Fruit fly (Drosophila melanogaster) whole organism, prepupa: ENCODE measurements around the gene CG6470.

ENCODE experiments used
- Blimp-1 ChIP-seq: fragments of 200-800 bp; sonication (Bioruptor generic); optimal IDR thresholded peaks from 3 replicates; lab custom pipeline; 2017; ENCODE audit warnings: missing biosample characterization, missing genetic modification characterization, mild to moderate bottlenecking, moderate library complexity, missing genetic modification reagents
- CG10631 ChIP-seq: fragments of 200-800 bp; sonication (Bioruptor generic); optimal IDR thresholded peaks from 2 replicates; lab custom pipeline; 2016; ENCODE audit warnings: missing biosample characterization, missing genetic modification characterization
- CG10669 ChIP-seq: fragments of 200-800 bp; sonication (Bioruptor generic); optimal IDR thresholded peaks from 3 replicates; lab custom pipeline; 2018; ENCODE audit warnings: missing biosample characterization, mild to moderate bottlenecking, missing genetic modification characterization, moderate library complexity
- CG11762 ChIP-seq: fragments of 200-800 bp; sonication (Bioruptor generic); optimal IDR thresholded peaks from 3 replicates; lab custom pipeline; 2016; ENCODE audit warnings: missing biosample characterization, missing genetic modification characterization; ENCODE audit not compliant: insufficient read depth
- CG11902 ChIP-seq: fragments of 200-800 bp; sonication (Bioruptor generic); optimal IDR thresholded peaks from 3 replicates; lab custom pipeline; 2016; ENCODE audit warnings: missing biosample characterization, missing genetic modification characterization
- CG15336 ChIP-seq: fragments of 200-800 bp; sonication (Bioruptor generic); IDR thresholded peaks from 2 replicates; pipeline ENCODE4 v1.3.6; 2022; ENCODE audit warnings: missing biosample characterization, missing genetic modification characterization
- CG1621 ChIP-seq: fragments of 200-800 bp; sonication (Bioruptor generic); optimal IDR thresholded peaks from 3 replicates; lab custom pipeline; 2018; ENCODE audit warnings: missing biosample characterization, mild to moderate bottlenecking, missing genetic modification characterization
- CG16779 ChIP-seq: fragments of 200-800 bp; sonication (Bioruptor generic); optimal IDR thresholded peaks from 3 replicates; lab custom pipeline; 2017; ENCODE audit warnings: missing biosample characterization, mild to moderate bottlenecking, missing genetic modification characterization
- CG3032 ChIP-seq: fragments of 200-800 bp; optimal IDR thresholded peaks from 2 replicates; lab custom pipeline; 2019; ENCODE audit warnings: missing biosample characterization, mild to moderate bottlenecking, missing genetic modification characterization, moderate library complexity
- CG31627 ChIP-seq: fragments of 200-800 bp; sonication (Bioruptor generic); optimal IDR thresholded peaks from 3 replicates; lab custom pipeline; 2016; ENCODE audit warnings: missing biosample characterization, missing genetic modification characterization
- CG32006 ChIP-seq: fragments of 200-800 bp; sonication (Bioruptor generic); optimal IDR thresholded peaks from 3 replicates; lab custom pipeline; 2017; ENCODE audit warnings: missing biosample characterization, mild to moderate bottlenecking, missing genetic modification characterization
- CG34406 ChIP-seq: fragments of 200-800 bp; sonication (Bioruptor generic); optimal IDR thresholded peaks from 3 replicates; lab custom pipeline; 2016; ENCODE audit warnings: missing biosample characterization, missing genetic modification characterization
- CG4318 ChIP-seq: fragments of 200-800 bp; sonication (Bioruptor generic); optimal IDR thresholded peaks from 3 replicates; lab custom pipeline; 2017; ENCODE audit warnings: missing biosample characterization, mild to moderate bottlenecking, missing genetic modification characterization
- CG6163 ChIP-seq: fragments of 200-800 bp; sonication (Bioruptor generic); IDR thresholded peaks from 3 replicates; pipeline ENCODE4 v1.3.6; 2022; ENCODE audit warnings: missing biosample characterization, missing genetic modification characterization
- CG6276 ChIP-seq: fragments of 200-800 bp; sonication (Bioruptor generic); optimal IDR thresholded peaks from 2 replicates; lab custom pipeline; 2017; ENCODE audit warnings: missing biosample characterization, mild to moderate bottlenecking, missing genetic modification characterization
- CG6792 ChIP-seq: fragments of 200-800 bp; sonication (Bioruptor generic); optimal IDR thresholded peaks from 3 replicates; lab custom pipeline; 2016; ENCODE audit warnings: missing biosample characterization, missing genetic modification characterization
- CG6808 ChIP-seq: fragments of 200-800 bp; sonication (Bioruptor generic); optimal IDR thresholded peaks from 3 replicates; lab custom pipeline; 2017; ENCODE audit warnings: missing biosample characterization, missing genetic modification characterization, mild to moderate bottlenecking, moderate library complexity, missing genetic modification reagents
- CG6854 ChIP-seq: fragments of 200-800 bp; sonication (Bioruptor generic); optimal IDR thresholded peaks from 2 replicates; lab custom pipeline; 2017; ENCODE audit warnings: missing biosample characterization, mild to moderate bottlenecking, missing genetic modification characterization
- CG7368 ChIP-seq: fragments of 200-800 bp; sonication (Bioruptor generic); optimal IDR thresholded peaks from 3 replicates; lab custom pipeline; 2016; ENCODE audit warnings: missing biosample characterization, missing genetic modification characterization
- CG8119 ChIP-seq: fragments of 200-800 bp; sonication (Bioruptor generic); IDR thresholded peaks from 3 replicates; pipeline ENCODE4 v1.3.6; 2022; ENCODE audit warnings: missing biosample characterization, missing genetic modification characterization
- CG8319 ChIP-seq: fragments of 200-800 bp; sonication (Bioruptor generic); optimal IDR thresholded peaks from 3 replicates; lab custom pipeline; 2016; ENCODE audit warnings: missing biosample characterization, missing genetic modification characterization
- CG8632 ChIP-seq: fragments of 200-800 bp; sonication (Bioruptor generic); optimal IDR thresholded peaks from 3 replicates; lab custom pipeline; 2016; ENCODE audit warnings: missing biosample characterization, missing genetic modification characterization
- Eip75B ChIP-seq: fragments of 200-800 bp; sonication (Bioruptor generic); optimal IDR thresholded peaks from 3 replicates; lab custom pipeline; 2016; ENCODE audit warnings: missing biosample characterization, missing genetic modification characterization
- Eip78C ChIP-seq: fragments of 200-800 bp; sonication (Bioruptor generic); peaks from one replicate; lab custom pipeline; 2016; ENCODE audit warnings: missing biosample characterization, missing genetic modification characterization
- Eip93F ChIP-seq: fragments of 200-800 bp; sonication (Bioruptor generic); optimal IDR thresholded peaks from 2 replicates; lab custom pipeline; 2016; ENCODE audit warnings: missing biosample characterization, mild to moderate bottlenecking, missing genetic modification characterization
- Ets21C ChIP-seq: fragments of 200-800 bp; sonication (Bioruptor generic); optimal IDR thresholded peaks from 3 replicates; lab custom pipeline; 2016; ENCODE audit warnings: missing biosample characterization, missing genetic modification characterization
- Ets96B ChIP-seq: fragments of 200-800 bp; optimal IDR thresholded peaks from 2 replicates; lab custom pipeline; 2019; ENCODE audit warnings: missing biosample characterization, mild to moderate bottlenecking, missing genetic modification characterization, moderate library complexity
- Gug ChIP-seq: fragments of 200-800 bp; sonication (Bioruptor generic); IDR thresholded peaks from 2 replicates; pipeline ENCODE4 v1.3.6; 2022; ENCODE audit warnings: missing biosample characterization, missing genetic modification characterization
- Hr39 ChIP-seq: fragments of 200-800 bp; sonication (Bioruptor generic); optimal IDR thresholded peaks from 2 replicates; lab custom pipeline; 2016; ENCODE audit warnings: missing biosample characterization, missing genetic modification characterization
- Hr4 ChIP-seq: fragments of 200-800 bp; sonication (Bioruptor generic); optimal IDR thresholded peaks from 3 replicates; lab custom pipeline; 2016; ENCODE audit warnings: missing biosample characterization, missing genetic modification characterization
- Smox ChIP-seq: fragments of 200-800 bp; sonication (Bioruptor generic); optimal IDR thresholded peaks from 3 replicates; lab custom pipeline; 2016; ENCODE audit warnings: missing biosample characterization, missing genetic modification characterization
- Sox102F ChIP-seq: fragments of 200-800 bp; sonication (Bioruptor generic); optimal IDR thresholded peaks from 2 replicates; lab custom pipeline; 2016; ENCODE audit warnings: missing biosample characterization, mild to moderate bottlenecking, missing genetic modification characterization
- Sox14 ChIP-seq: fragments of 200-800 bp; sonication (Bioruptor generic); optimal IDR thresholded peaks from 3 replicates; lab custom pipeline; 2016; ENCODE audit warnings: missing biosample characterization, missing genetic modification characterization
- Sox15 ChIP-seq: fragments of 200-800 bp; sonication (Bioruptor generic); optimal IDR thresholded peaks from 3 replicates; lab custom pipeline; 2016; ENCODE audit warnings: missing biosample characterization, missing genetic modification characterization
- dac ChIP-seq: fragments of 200-800 bp; sonication (Bioruptor generic); optimal IDR thresholded peaks from 2 replicates; lab custom pipeline; 2017; ENCODE audit warnings: missing biosample characterization, mild to moderate bottlenecking, missing genetic modification characterization
- dsx ChIP-seq: fragments of 200-800 bp; optimal IDR thresholded peaks from 3 replicates; lab custom pipeline; 2019; ENCODE audit warnings: missing biosample characterization, mild to moderate bottlenecking, missing genetic modification characterization, moderate library complexity; ENCODE audit not compliant: poor library complexity, severe bottlenecking
- eg ChIP-seq: fragments of 200-800 bp; sonication (Bioruptor generic); IDR thresholded peaks from 3 replicates; pipeline ENCODE4 v1.3.6; 2022; ENCODE audit warnings: missing biosample characterization, missing genetic modification characterization
- esn ChIP-seq: fragments of 200-800 bp; sonication (Bioruptor generic); optimal IDR thresholded peaks from 2 replicates; lab custom pipeline; 2016; ENCODE audit warnings: missing biosample characterization, mild to moderate bottlenecking, missing genetic modification characterization, moderate library complexity
- fd59A ChIP-seq: fragments of 200-800 bp; sonication (Bioruptor generic); optimal IDR thresholded peaks from 2 replicates; lab custom pipeline; 2017; ENCODE audit warnings: missing biosample characterization, mild to moderate bottlenecking, missing genetic modification characterization, missing genetic modification reagents
- fd85E ChIP-seq: fragments of 200-800 bp; sonication (Bioruptor generic); optimal IDR thresholded peaks from 3 replicates; lab custom pipeline; 2016; ENCODE audit warnings: missing biosample characterization, missing genetic modification characterization
- fkh ChIP-seq: fragments of 200-800 bp; sonication (Bioruptor generic); optimal IDR thresholded peaks from 3 replicates; lab custom pipeline; 2017; ENCODE audit warnings: missing biosample characterization, mild to moderate bottlenecking, missing genetic modification characterization, moderate library complexity
- lz ChIP-seq: fragments of 200-800 bp; sonication (Bioruptor generic); optimal IDR thresholded peaks from 3 replicates; lab custom pipeline; 2016; ENCODE audit warnings: missing biosample characterization, missing genetic modification characterization
- salr ChIP-seq, 2 experiments: fragments of 200-800 bp; sonication (Bioruptor generic); optimal IDR thresholded peaks; 3 replicates each; lab custom pipeline; 2016 to 2018; ENCODE audit warnings: missing biosample characterization in 2 of 2, missing genetic modification characterization in 2 of 2, mild to moderate bottlenecking in 1 of 2
- spab ChIP-seq: fragments of 200-800 bp; sonication (Bioruptor generic); optimal IDR thresholded peaks from 2 replicates; lab custom pipeline; 2017; ENCODE audit warnings: missing biosample characterization, mild to moderate bottlenecking, missing genetic modification characterization, missing genetic modification reagents
- ss ChIP-seq, 2 experiments: fragments of 200-800 bp; sonication (Bioruptor generic); optimal IDR thresholded peaks; 2 replicates in 1 of 2; 3 replicates in 1 of 2; lab custom pipeline; 2017 to 2018; ENCODE audit warnings: mild to moderate bottlenecking in 2 of 2, missing biosample characterization in 2 of 2, missing genetic modification characterization in 2 of 2, moderate library complexity in 1 of 2
- svp ChIP-seq: fragments of 200-800 bp; sonication (Bioruptor generic); peaks from one replicate; lab custom pipeline; 2016; ENCODE audit warnings: missing biosample characterization, missing genetic modification characterization
- topi ChIP-seq: fragments of 200-800 bp; sonication (Bioruptor generic); optimal IDR thresholded peaks from 3 replicates; lab custom pipeline; 2016; ENCODE audit warnings: missing biosample characterization, missing genetic modification characterization
- vri ChIP-seq: fragments of 200-800 bp; sonication (Bioruptor generic); optimal IDR thresholded peaks from 3 replicates; lab custom pipeline; 2016; ENCODE audit warnings: missing biosample characterization, mild to moderate bottlenecking, missing genetic modification characterization

The CG6470 gene

dm6 chrX:18558583-18558982 lies 43.9 kb upstream of the CG6470 start (continued):
- TF ChIP-seq dac (GFP tag; lab: Kevin White, UChicago) (peak; percentile 17), Smox (GFP tag; lab: Kevin White, UChicago) (no peak), CG6276 (peak; percentile 29), CG11902 (GFP tag; lab: Kevin White, UChicago) (no peak), CG31627 (GFP tag; lab: Kevin White, UChicago) (no peak), Hr39 (GFP tag; lab: Kevin White, UChicago) (no peak), CG6808 (GFP tag; lab: Kevin White, UChicago) (peak; percentile 35), fkh (GFP tag; lab: Kevin White, UChicago) (no peak), Gug (no peak), dsx (GFP tag; lab: Kevin White, UChicago) (peak; percentile 2), Ets96B (tag; lab: Kevin White, UChicago) (peak; percentile 35), spab (GFP tag; lab: Kevin White, UChicago) (peak; percentile 11), CG6792 (GFP tag; lab: Kevin White, UChicago) (peak; percentile 18)

dm6 chrX:18554563-18554962 lies 39.9 kb upstream of the CG6470 start:
- peak; percentile 90 for TF ChIP-seq CG11902 (GFP tag; lab: Kevin White, UChicago)
- TF ChIP-seq CG34406 (GFP tag; lab: Kevin White, UChicago) = peak; percentile 86
- TF ChIP-seq CG8319 = peak; percentile 80
- TF ChIP-seq dac (GFP tag; lab: Kevin White, UChicago) = peak; percentile 30
- TF ChIP-seq Eip78C (GFP tag; lab: Kevin White, UChicago) = peak; percentile 96
- peak; percentile 88 for TF ChIP-seq Sox15 (GFP tag; lab: Kevin White, UChicago)
- TF ChIP-seq CG6163 (GFP tag; lab: Robert Waterston, UW) = peak; percentile 71
- TF ChIP-seq CG32006 (GFP tag; lab: Kevin White, UChicago) = peak; percentile 81
- TF ChIP-seq salr (GFP tag; optimal IDR thresholded peaks at IDR 0.05; lab: Kevin White, UChicago) = peak; percentile 52 to 80
- peak; percentile 43 for TF ChIP-seq vri (GFP tag; lab: Kevin White, UChicago)
- peak; percentile 87 for TF ChIP-seq fd59A (GFP tag; lab: Kevin White, UChicago)
- TF ChIP-seq CG4318 (GFP tag; lab: Kevin White, UChicago) = peak; percentile 42
- TF ChIP-seq CG10669 = peak; percentile 87
- peak; percentile 87 for TF ChIP-seq CG6792 (GFP tag; lab: Kevin White, UChicago)
- peak; percentile 55 for TF ChIP-seq Hr4 (GFP tag; lab: Kevin White, UChicago)
- TF ChIP-seq CG11762 = peak; percentile 71
- peak; percentile 86 for TF ChIP-seq esn (GFP tag; lab: Kevin White, UChicago)
- TF ChIP-seq Smox (GFP tag; lab: Kevin White, UChicago) = peak; percentile 84
- peak; percentile 80 for TF ChIP-seq CG10631
- TF ChIP-seq Hr39 (GFP tag; lab: Kevin White, UChicago) = peak; percentile 89
- TF ChIP-seq Gug = peak; percentile 40
- TF ChIP-seq Sox14 (GFP tag; lab: Kevin White, UChicago) = peak; percentile 88
- TF ChIP-seq CG6276 = peak; percentile 28
- peak; percentile 65 for TF ChIP-seq fd85E (GFP tag; lab: Kevin White, UChicago)
- peak; percentile 80 to 88 for TF ChIP-seq ss (GFP tag; optimal IDR thresholded peaks at IDR 0.05; lab: Kevin White, UChicago)
- TF ChIP-seq CG8119 = peak; percentile 46; the same call in 2 of the 3 replicates
- peak; percentile 87 for TF ChIP-seq CG6808 (GFP tag; lab: Kevin White, UChicago)
- peak; percentile 89 for TF ChIP-seq Ets21C (GFP tag; lab: Kevin White, UChicago)
- peak; percentile 33 for TF ChIP-seq Blimp-1 (GFP tag; lab: Kevin White, UChicago)
- TF ChIP-seq Eip75B (GFP tag; lab: Kevin White, UChicago) = peak; percentile 87
- peak; percentile 43 for TF ChIP-seq CG6854 (GFP tag; lab: Kevin White, UChicago)
- TF ChIP-seq Eip93F = no peak
- TF ChIP-seq CG16779 = peak; percentile 67
- TF ChIP-seq svp (GFP tag; lab: Kevin White, UChicago) = peak; percentile 87
- peak; percentile 78 for TF ChIP-seq CG8632 (GFP tag; lab: Kevin White, UChicago)
- peak; percentile 88 for TF ChIP-seq CG1621 (tag; lab: Kevin White, UChicago)
- TF ChIP-seq eg (GFP tag; lab: Robert Waterston, UW) = peak; percentile 64; the same call in 2 of the 3 replicates
- TF ChIP-seq Sox102F (GFP tag; lab: Kevin White, UChicago) = peak; percentile 72
- TF ChIP-seq CG3032 (tag; lab: Kevin White, UChicago) = peak; percentile 82
- TF ChIP-seq CG7368 (GFP tag; lab: Kevin White, UChicago) = peak; percentile 89
- TF ChIP-seq lz (GFP tag; lab: Kevin White, UChicago) = peak; percentile 88
- TF ChIP-seq topi (GFP tag; lab: Kevin White, UChicago) = peak; percentile 86
- peak; percentile 54 for TF ChIP-seq CG15336 (GFP tag; lab: Robert Waterston, UW)
